Worm (Caenorhabditis elegans) whole organism, midembryonic: ENCODE measurements around the gene Y62H9A.1.

ENCODE experiments used
- T22C8.4 ChIP-seq: fragments of 200-800 bp; sonication (Bioruptor generic); IDR thresholded peaks from 2 replicates; pipeline ENCODE4 v1.3.6; 2022; ENCODE audit warnings: missing genetic modification characterization, missing compliant biosample characterization
- cog-1 ChIP-seq: sonication (generic microtip); optimal IDR thresholded peaks from 2 replicates; lab custom pipeline; 2016; ENCODE audit warnings: missing genetic modification characterization, missing compliant biosample characterization
- flt-1 ChIP-seq: fragments of 200-800 bp; sonication (Bioruptor generic); IDR thresholded peaks from 2 replicates; pipeline ENCODE4 v1.3.6; 2022; ENCODE audit warnings: missing genetic modification characterization, missing compliant biosample characterization
- klf-2 ChIP-seq: fragments of 200-800 bp; sonication (Bioruptor generic); conservative IDR thresholded peaks from 2 replicates; pipeline ENCODE4 v1.3.6; 2022; ENCODE audit warnings: missing genetic modification reagents, missing genetic modification characterization, missing compliant biosample characterization
- med-1 ChIP-seq: sonication (generic microtip); optimal IDR thresholded peaks from 2 replicates; lab custom pipeline; 2017; ENCODE audit warnings: missing genetic modification characterization, mild to moderate bottlenecking, missing compliant biosample characterization, antibody characterized with exemption, missing genetic modification reagents; ENCODE audit not compliant: insufficient read depth
- ref-1 ChIP-seq: fragments of 200-800 bp; sonication (Bioruptor generic); conservative IDR thresholded peaks from 2 replicates; pipeline ENCODE4 v1.3.6; 2022; ENCODE audit warnings: missing genetic modification reagents, missing genetic modification characterization, missing compliant biosample characterization
- tab-1 ChIP-seq: fragments of 200-800 bp; sonication (Bioruptor generic); IDR thresholded peaks from 2 replicates; pipeline ENCODE4 v1.3.6; 2022; ENCODE audit warnings: missing genetic modification characterization, missing compliant biosample characterization
- ztf-23 ChIP-seq: fragments of 200-800 bp; sonication (Bioruptor generic); IDR thresholded peaks from 2 replicates; pipeline ENCODE4 v1.3.6; 2022; ENCODE audit warnings: missing genetic modification reagents, missing genetic modification characterization, missing compliant biosample characterization
- ztf-29 ChIP-seq: fragments of 200-800 bp; sonication (Bioruptor generic); IDR thresholded peaks from 2 replicates; pipeline ENCODE4 v1.3.6; 2022; ENCODE audit warnings: missing genetic modification reagents, missing genetic modification characterization, missing compliant biosample characterization

Gene Y62H9A.1

ce11 chrX:11875260-11875659 is at the start of gene Y62H9A.1:
Gene Y62H9A.1 (plus strand): TSS chrX:11875541.
- no peak for TF ChIP-seq flt-1
- TF ChIP-seq T22C8.4 (GFP tag; lab: Robert Waterston, UW), result no peak
- no peak for TF ChIP-seq cog-1 (tag; lab: Kevin White, UChicago)
- TF ChIP-seq tab-1 (GFP tag; lab: Robert Waterston, UW), result no peak
- TF ChIP-seq ztf-23 (GFP tag; lab: Robert Waterston, UW), result no peak
- TF ChIP-seq med-1 (GFP tag; lab: Kevin White, UChicago), result no peak
- TF ChIP-seq ztf-29, result no peak
- no peak for TF ChIP-seq klf-2 (GFP tag; lab: Robert Waterston, UW)
- no peak for TF ChIP-seq ref-1 (GFP tag; lab: Robert Waterston, UW)

ce11 chrX:11826892-11827291 is 48.4 kb upstream of the Y62H9A.1 start:
- no peak for TF ChIP-seq tab-1 (GFP tag; lab: Robert Waterston, UW)
- no peak for TF ChIP-seq cog-1 (tag; lab: Kevin White, UChicago)
- TF ChIP-seq T22C8.4 (GFP tag; lab: Robert Waterston, UW), result no peak
- TF ChIP-seq klf-2 (GFP tag; lab: Robert Waterston, UW), result no peak
- TF ChIP-seq med-1 (GFP tag; lab: Kevin White, UChicago), result no peak
- no peak for TF ChIP-seq flt-1
- no peak for TF ChIP-seq ztf-29
- no peak for TF ChIP-seq ztf-23 (GFP tag; lab: Robert Waterston, UW)
- no peak for TF ChIP-seq ref-1 (GFP tag; lab: Robert Waterston, UW)

ce11 chrX:11827528-11827927 is 47.8 kb upstream of the Y62H9A.1 start:
- no peak for TF ChIP-seq ztf-23 (GFP tag; lab: Robert Waterston, UW)

- TF ChIP-seq ztf-23 (GFP tag; lab: Robert Waterston, UW), result no peak
- TF ChIP-seq ref-1 (GFP tag; lab: Robert Waterston, UW), result no peak
- no peak for TF ChIP-seq klf-2 (GFP tag; lab: Robert Waterston, UW)
- no peak for TF ChIP-seq med-1 (GFP tag; lab: Kevin White, UChicago)
- no peak for TF ChIP-seq flt-1
- no peak for TF ChIP-seq T22C8.4 (GFP tag; lab: Robert Waterston, UW)
- TF ChIP-seq cog-1 (tag; lab: Kevin White, UChicago), result no peak
- TF ChIP-seq ztf-29, result no peak
- TF ChIP-seq tab-1 (GFP tag; lab: Robert Waterston, UW), result no peak
These were observed 46.7 kb upstream of the Y62H9A.1 start for ce11 chrX:11828661-11829060.

ce11 chrX:11837378-11837777 is 38.0 kb upstream of the Y62H9A.1 start, which contains the start of gene taf-7.1:
Gene taf-7.1 (minus strand): TSS chrX:11837478.
- TF ChIP-seq T22C8.4 (GFP tag; lab: Robert Waterston, UW) (no peak), ref-1 (GFP tag; lab: Robert Waterston, UW) (no peak), tab-1 (GFP tag; lab: Robert Waterston, UW) (no peak), klf-2 (GFP tag; lab: Robert Waterston, UW) (no peak), cog-1 (tag; lab: Kevin White, UChicago) (no peak), med-1 (GFP tag; lab: Kevin White, UChicago) (no peak), ztf-23 (GFP tag; lab: Robert Waterston, UW) (no peak)

ce11 chrX:11843363-11843762 is 32.0 kb upstream of the Y62H9A.1 start, which contains the start of gene F54F7.2:
Gene F54F7.2 (plus strand): TSS chrX:11843663.
- TF ChIP-seq tab-1 (GFP tag; lab: Robert Waterston, UW) (no peak), ztf-23 (GFP tag; lab: Robert Waterston, UW) (no peak), med-1 (GFP tag; lab: Kevin White, UChicago) (no peak), flt-1 (no peak), ztf-29 (no peak), cog-1 (tag; lab: Kevin White, UChicago) (no peak), T22C8.4 (GFP tag; lab: Robert Waterston, UW) (no peak), klf-2 (GFP tag; lab: Robert Waterston, UW) (no peak), ref-1 (GFP tag; lab: Robert Waterston, UW) (no peak)

- TF ChIP-seq cog-1 (tag; lab: Kevin White, UChicago) (no peak), med-1 (GFP tag; lab: Kevin White, UChicago) (no peak), tab-1 (GFP tag; lab: Robert Waterston, UW) (no peak), T22C8.4 (GFP tag; lab: Robert Waterston, UW) (no peak), ztf-29 (no peak), ref-1 (GFP tag; lab: Robert Waterston, UW) (no peak), klf-2 (GFP tag; lab: Robert Waterston, UW) (no peak), flt-1 (no peak), ztf-23 (GFP tag; lab: Robert Waterston, UW) (no peak)
These were observed 26.7 kb upstream of the Y62H9A.1 start, which contains the start of gene F54F7.9 for ce11 chrX:11848618-11849017. Gene F54F7.9 (minus strand): TSS chrX:11848718.

ce11 chrX:11850082-11850481 is 25.3 kb upstream of the Y62H9A.1 start, which contains the start of gene F54F7.3:
Gene F54F7.3 (minus strand): TSS chrX:11850182.
- TF ChIP-seq ref-1 (GFP tag; lab: Robert Waterston, UW), result no peak
- no peak for TF ChIP-seq ztf-29
- no peak for TF ChIP-seq flt-1
- TF ChIP-seq tab-1 (GFP tag; lab: Robert Waterston, UW), result no peak
- no peak for TF ChIP-seq T22C8.4 (GFP tag; lab: Robert Waterston, UW)
- TF ChIP-seq med-1 (GFP tag; lab: Kevin White, UChicago), result no peak
- TF ChIP-seq ztf-23 (GFP tag; lab: Robert Waterston, UW), result no peak
- no peak for TF ChIP-seq klf-2 (GFP tag; lab: Robert Waterston, UW)
- TF ChIP-seq cog-1 (tag; lab: Kevin White, UChicago), result no peak

ce11 chrX:11850572-11850971 is 24.8 kb upstream of the Y62H9A.1 start, which contains the start of gene F54F7.14:
Gene F54F7.14 (plus strand): TSS chrX:11850872.
- TF ChIP-seq ref-1 (GFP tag; lab: Robert Waterston, UW), result no peak
- no peak for TF ChIP-seq klf-2 (GFP tag; lab: Robert Waterston, UW)
- TF ChIP-seq cog-1 (tag; lab: Kevin White, UChicago), result no peak
- no peak for TF ChIP-seq flt-1
- no peak for TF ChIP-seq med-1 (GFP tag; lab: Kevin White, UChicago)
- no peak for TF ChIP-seq T22C8.4 (GFP tag; lab: Robert Waterston, UW)
- no peak for TF ChIP-seq tab-1 (GFP tag; lab: Robert Waterston, UW)
- TF ChIP-seq ztf-29, result no peak
- TF ChIP-seq ztf-23 (GFP tag; lab: Robert Waterston, UW), result no peak
